Worm (Caenorhabditis elegans) whole organism, L4 larva: ENCODE data around the gene Y62H9A.11.

ENCODE experiments used
- F44E2.7 ChIP-seq: fragments of 200-800 bp; sonication (Bioruptor generic); IDR thresholded peaks from 2 replicates; pipeline ENCODE4 v2.1.2; 2022; ENCODE audit warnings: missing genetic modification characterization, missing compliant biosample characterization
- T20F7.1 ChIP-seq: fragments of 200-800 bp; sonication (Bioruptor generic); optimal IDR thresholded peaks from 2 replicates; lab custom pipeline; 2018; ENCODE audit warnings: mild to moderate bottlenecking, missing genetic modification characterization, missing compliant biosample characterization
- T26A8.4 ChIP-seq: fragments of 200-800 bp; sonication (Bioruptor generic); IDR thresholded peaks from 2 replicates; pipeline ENCODE4 v1.3.6; 2022; ENCODE audit warnings: missing genetic modification characterization, missing compliant biosample characterization
- Y5F2A.4 ChIP-seq: fragments of 200-800 bp; sonication (Bioruptor generic); optimal IDR thresholded peaks from 2 replicates; lab custom pipeline; 2018; ENCODE audit warnings: mild to moderate bottlenecking, missing genetic modification characterization, missing compliant biosample characterization
- aha-1 ChIP-seq: fragments of 150-350 bp; peaks from one replicate; lab custom pipeline; 2014; ENCODE audit warnings: missing biosample characterization, missing genetic modification characterization
- ama-1 ChIP-seq: fragments of 150-350 bp; optimal IDR thresholded peaks from 2 replicates; lab custom pipeline; 2014; ENCODE audit warnings: inconsistent platforms, mixed read lengths
- arid-1 ChIP-seq: fragments of 200-800 bp; sonication (Bioruptor generic); conservative IDR thresholded peaks from 2 replicates; pipeline ENCODE4 v1.3.6; 2022; ENCODE audit warnings: missing genetic modification reagents, missing genetic modification characterization, missing compliant biosample characterization
- ceh-32 ChIP-seq: sonication (generic microtip); optimal IDR thresholded peaks from 2 replicates; lab custom pipeline; 2016; ENCODE audit warnings: mild to moderate bottlenecking, missing genetic modification characterization, missing compliant biosample characterization; ENCODE audit not compliant: poor library complexity
- ceh-62 ChIP-seq: sonication (generic microtip); optimal IDR thresholded peaks from 2 replicates; lab custom pipeline; 2017; ENCODE audit warnings: missing biosample characterization, missing genetic modification characterization
- ces-1 ChIP-seq: fragments of 150-350 bp; sonication (generic microtip); optimal IDR thresholded peaks from 4 replicates; lab custom pipeline; 2014; ENCODE audit warnings: missing biosample characterization, missing genetic modification reagents, missing genetic modification characterization
- cey-2 ChIP-seq: sonication (generic microtip); optimal IDR thresholded peaks from 3 replicates; lab custom pipeline; 2017; ENCODE audit warnings: missing genetic modification characterization, mild to moderate bottlenecking, missing compliant biosample characterization, antibody characterized with exemption, borderline replicate concordance; ENCODE audit not compliant: insufficient read depth
- ctbp-1 ChIP-seq: fragments of 200-800 bp; sonication (Bioruptor generic); IDR thresholded peaks from 2 replicates; pipeline ENCODE4 v1.3.6; 2022; ENCODE audit warnings: missing genetic modification reagents, missing genetic modification characterization, missing compliant biosample characterization
- daf-12 ChIP-seq: fragments of 150-350 bp; optimal IDR thresholded peaks from 2 replicates; lab custom pipeline; 2014; ENCODE audit warnings: missing biosample characterization, missing genetic modification reagents, missing genetic modification characterization
- daf-16 ChIP-seq, 3 experiments: sonication (generic microtip); optimal IDR thresholded peaks; 2 replicates each; lab custom pipeline; 2016 to 2017; ENCODE audit warnings: missing genetic modification characterization in 3 of 3, missing genetic modification reagents in 3 of 3, mild to moderate bottlenecking in 2 of 3, missing compliant biosample characterization in 2 of 3, missing biosample characterization in 1 of 3, moderate library complexity in 1 of 3
- dmd-6 ChIP-seq: fragments of 200-800 bp; sonication (Bioruptor generic); IDR thresholded peaks from 2 replicates; pipeline ENCODE4 v1.3.6; 2022; ENCODE audit warnings: missing genetic modification reagents, missing genetic modification characterization, missing compliant biosample characterization
- dmd-9 ChIP-seq: fragments of 200-800 bp; sonication (Bioruptor generic); IDR thresholded peaks from 2 replicates; pipeline ENCODE4 v1.3.6; 2022; ENCODE audit warnings: missing genetic modification reagents, missing genetic modification characterization, missing compliant biosample characterization
- dpl-1 ChIP-seq: fragments of 150-350 bp; optimal IDR thresholded peaks from 2 replicates; lab custom pipeline; 2014; ENCODE audit warnings: missing biosample characterization, missing genetic modification reagents, missing genetic modification characterization
- egl-27 ChIP-seq: sonication (generic microtip); optimal IDR thresholded peaks from 3 replicates; lab custom pipeline; 2017; ENCODE audit warnings: missing biosample characterization, missing genetic modification reagents, missing genetic modification characterization
- fos-1 ChIP-seq: fragments of 150-350 bp; optimal IDR thresholded peaks from 2 replicates; lab custom pipeline; 2014; ENCODE audit warnings: missing biosample characterization, missing genetic modification characterization
- hif-1 ChIP-seq, 2 experiments: sonication (generic microtip); optimal IDR thresholded peaks; 2 replicates each; lab custom pipeline; 2016 to 2017; ENCODE audit warnings: missing compliant biosample characterization in 2 of 2, missing genetic modification characterization in 2 of 2, missing genetic modification reagents in 2 of 2, missing genotype in 2 of 2, mild to moderate bottlenecking in 1 of 2
- hmg-1.1 ChIP-seq: fragments of 200-800 bp; sonication (Bioruptor generic); IDR thresholded peaks from 2 replicates; pipeline ENCODE4 v1.3.6; 2022; ENCODE audit warnings: missing genetic modification reagents, missing genetic modification characterization, missing compliant biosample characterization
- lin-1 ChIP-seq: fragments of 200-800 bp; sonication (Bioruptor generic); IDR thresholded peaks from 2 replicates; pipeline ENCODE4 v1.3.6; 2022; ENCODE audit warnings: missing genetic modification reagents, missing genetic modification characterization, missing compliant biosample characterization
- lin-13 ChIP-seq: fragments of 150-350 bp; optimal IDR thresholded peaks from 2 replicates; lab custom pipeline; 2014; ENCODE audit warnings: missing biosample characterization, missing genetic modification reagents, missing genetic modification characterization
- lin-38 ChIP-seq: fragments of 200-800 bp; sonication (Bioruptor generic); IDR thresholded peaks from 2 replicates; pipeline ENCODE4 v1.3.6; 2022; ENCODE audit warnings: missing genetic modification reagents, missing genetic modification characterization, missing compliant biosample characterization
- lin-39 ChIP-seq: fragments of 150-350 bp; optimal IDR thresholded peaks from 2 replicates; lab custom pipeline; 2014; ENCODE audit warnings: missing biosample characterization, missing genetic modification reagents, missing genetic modification characterization
- lir-3 ChIP-seq: sonication (generic microtip); optimal IDR thresholded peaks from 2 replicates; lab custom pipeline; 2016; ENCODE audit warnings: mild to moderate bottlenecking, missing genetic modification characterization, missing compliant biosample characterization
- madf-9 ChIP-seq: fragments of 200-800 bp; sonication (Bioruptor generic); conservative IDR thresholded peaks from 2 replicates; pipeline ENCODE4 v1.3.6; 2022; ENCODE audit warnings: missing genetic modification reagents, missing genetic modification characterization, missing compliant biosample characterization
- mdl-1 ChIP-seq, 2 experiments: fragments of 150-350 bp in 1 of 2; sonication (generic microtip) in 1 of 2; optimal IDR thresholded peaks; 2 replicates each; lab custom pipeline; 2014 to 2017; ENCODE audit warnings: missing biosample characterization in 2 of 2, missing genetic modification characterization in 2 of 2
- mep-1 ChIP-seq: fragments of 150-350 bp; sonication (generic microtip); optimal IDR thresholded peaks from 3 replicates; lab custom pipeline; 2014; ENCODE audit warnings: missing biosample characterization, missing genetic modification characterization
- mes-2 ChIP-seq: sonication (generic microtip); optimal IDR thresholded peaks from 2 replicates; lab custom pipeline; 2016; ENCODE audit warnings: missing genotype, mild to moderate bottlenecking, missing genetic modification characterization, missing compliant biosample characterization; ENCODE audit not compliant: poor library complexity, severe bottlenecking
- mxl-2 ChIP-seq: fragments of 200-800 bp; sonication (Bioruptor generic); conservative IDR thresholded peaks from 2 replicates; pipeline ENCODE4 v1.3.6; 2022; ENCODE audit warnings: missing genetic modification reagents, missing genetic modification characterization, missing compliant biosample characterization
- nhr-11 ChIP-seq: fragments of 150-350 bp; optimal IDR thresholded peaks from 2 replicates; lab custom pipeline; 2014; ENCODE audit warnings: missing biosample characterization, missing genetic modification characterization
- nhr-25 ChIP-seq: sonication (generic microtip); optimal IDR thresholded peaks from 2 replicates; lab custom pipeline; 2017; ENCODE audit warnings: missing genetic modification characterization, mild to moderate bottlenecking, missing compliant biosample characterization, antibody characterized with exemption, moderate library complexity, borderline replicate concordance; ENCODE audit not compliant: insufficient read depth
- nhr-48 ChIP-seq: sonication (generic microtip); optimal IDR thresholded peaks from 2 replicates; lab custom pipeline; 2016; ENCODE audit warnings: mild to moderate bottlenecking, missing genetic modification characterization, missing compliant biosample characterization
- nhr-6 ChIP-seq: fragments of 150-350 bp; optimal IDR thresholded peaks from 2 replicates; lab custom pipeline; 2014; ENCODE audit warnings: missing biosample characterization, missing genetic modification characterization
- nhr-76 ChIP-seq: fragments of 150-350 bp; optimal IDR thresholded peaks from 2 replicates; lab custom pipeline; 2014; ENCODE audit warnings: missing biosample characterization, missing genetic modification characterization
- nhr-77 ChIP-seq: fragments of 150-350 bp; optimal IDR thresholded peaks from 2 replicates; lab custom pipeline; 2014; ENCODE audit warnings: missing biosample characterization, missing genetic modification characterization
- php-3 ChIP-seq: fragments of 200-800 bp; sonication (Bioruptor generic); IDR thresholded peaks from 2 replicates; pipeline ENCODE4 v1.3.6; 2022; ENCODE audit warnings: missing genetic modification reagents, missing genetic modification characterization, missing compliant biosample characterization
- pqm-1 ChIP-seq: sonication (generic microtip); optimal IDR thresholded peaks from 2 replicates; lab custom pipeline; 2017; ENCODE audit warnings: missing biosample characterization, missing genetic modification characterization
- snpc-1.2 ChIP-seq: fragments of 200-800 bp; sonication (Bioruptor generic); IDR thresholded peaks from 2 replicates; pipeline ENCODE4 v1.3.6; 2022; ENCODE audit warnings: missing genetic modification reagents, missing genetic modification characterization, missing compliant biosample characterization
- unc-39 ChIP-seq: sonication (generic microtip); optimal IDR thresholded peaks from 2 replicates; lab custom pipeline; 2017; ENCODE audit warnings: missing biosample characterization, missing genetic modification characterization

Y62H9A.11 gene

DNA sequence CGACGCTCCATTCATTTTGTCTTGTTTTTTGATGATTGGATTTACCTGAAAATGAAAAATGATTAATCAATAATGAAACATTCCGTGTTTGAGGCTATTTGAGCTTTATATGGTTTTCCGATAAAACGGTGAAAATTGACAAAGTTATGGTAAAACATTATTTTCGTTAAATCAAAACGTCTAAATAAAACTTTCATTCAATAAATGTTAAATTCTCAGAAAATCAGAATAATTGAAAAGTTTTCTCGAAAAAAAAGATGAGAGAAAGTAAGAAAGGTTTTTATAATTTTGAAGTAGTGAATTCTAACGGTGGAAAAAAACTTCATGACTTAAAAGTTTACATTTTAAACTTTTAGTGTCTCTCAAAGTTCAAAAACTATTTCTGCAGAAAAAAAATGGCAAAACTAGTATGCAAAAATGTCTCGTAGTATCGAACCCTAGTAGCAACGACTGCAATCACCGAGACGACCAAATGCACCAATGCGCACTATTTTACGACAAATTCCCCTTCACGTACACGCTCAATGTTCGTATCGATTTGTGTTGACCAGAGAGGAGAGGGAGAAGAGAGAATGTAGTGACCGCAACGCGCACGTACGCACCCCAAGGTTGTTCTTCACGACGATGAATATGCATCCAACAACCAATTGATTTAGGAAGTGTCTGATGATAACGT lies 39.8 kb upstream of the Y62H9A.11 start, which contains the start of gene nfya-1 (continued):
- TF ChIP-seq dmd-6 (GFP tag; lab: Robert Waterston, UW) (peak; percentile 31; the same call in 1 of the 2 replicates), nhr-11 (tag; lab: Kevin White, UChicago) (peak; percentile 13), cey-2 (tag; lab: Kevin White, UChicago) (no peak), dpl-1 (GFP tag; lab: Kevin White, UChicago) (peak; percentile 28), ces-1 (GFP tag; lab: Kevin White, UChicago) (no peak)

ce11 chrX:11941951-11942350 lies 34.8 kb upstream of the Y62H9A.11 start, which contains the start of gene F55G7.3:
Gene F55G7.3, minus strand, starts transcription at chrX:11942051.
- TF ChIP-seq aha-1 (tag; lab: Kevin White, UChicago) (peak; percentile 46), fos-1 (tag; lab: Kevin White, UChicago) (no peak)
- TF ChIP-seq, all 104 proteins: peak for 1

ce11 chrX:11938826-11939225 lies 31.7 kb upstream of the Y62H9A.11 start, which contains the start of gene F55G7.5:
Gene F55G7.5, minus strand, starts transcription at chrX:11938926.
- TF ChIP-seq pqm-1 (tag; lab: Kevin White, UChicago): no peak
- TF ChIP-seq dmd-9 (GFP tag; lab: Robert Waterston, UW): no peak

ce11 chrX:11937343-11937935 lies 30.3 kb upstream of the Y62H9A.11 start:
- peak; percentile 99 for TF ChIP-seq hmg-1.1 (GFP tag; lab: Robert Waterston, UW)
- TF ChIP-seq hif-1 (tag; optimal IDR thresholded peaks at IDR 0.05; lab: Kevin White, UChicago): peak; percentile 82 to 92
- TF ChIP-seq nhr-76 (tag; lab: Kevin White, UChicago): peak; percentile 82
- TF ChIP-seq arid-1 (GFP tag; lab: Robert Waterston, UW): peak; percentile 66
- TF ChIP-seq T26A8.4: peak; percentile 99
- peak; percentile 88 for TF ChIP-seq ceh-32 (tag; lab: Kevin White, UChicago)
- no peak for TF ChIP-seq ama-1 (lab: Kevin White, UChicago)
- TF ChIP-seq nhr-11 (tag; lab: Kevin White, UChicago): peak; percentile 99
- no peak for TF ChIP-seq daf-12 (tag; lab: Kevin White, UChicago)
- peak; percentile 92 for TF ChIP-seq unc-39 (tag; lab: Kevin White, UChicago)
- TF ChIP-seq php-3: peak; percentile 96
- no peak; the same call in 1 of the 2 replicates for TF ChIP-seq snpc-1.2 (GFP tag; lab: Robert Waterston, UW)
- TF ChIP-seq lin-13: peak; percentile 98
- peak; percentile 84 for TF ChIP-seq mxl-2 (GFP tag; lab: Robert Waterston, UW)
- TF ChIP-seq nhr-48 (tag; lab: Kevin White, UChicago): peak; percentile 98
- peak; percentile 52 for TF ChIP-seq egl-27 (tag; lab: Kevin White, UChicago)
- peak; percentile 95 for TF ChIP-seq lin-1 (GFP tag; lab: Robert Waterston, UW)
- TF ChIP-seq dmd-6 (GFP tag; lab: Robert Waterston, UW): peak; percentile 97
- TF ChIP-seq lin-38 (GFP tag; lab: Robert Waterston, UW): peak; percentile 88
- TF ChIP-seq mdl-1 (tag; optimal IDR thresholded peaks at IDR 0.05; lab: Kevin White, UChicago): peak; percentile 90 to 92
- TF ChIP-seq F44E2.7 (GFP tag; lab: Robert Waterston, UW): 0 out of 2 replicates have a peak, but pooled peaks have one; percentile 23
- TF ChIP-seq T20F7.1 (GFP tag; lab: Kevin White, UChicago): peak; percentile 91
- TF ChIP-seq ceh-62 (tag; lab: Kevin White, UChicago): no peak
- TF ChIP-seq daf-16 (GFP tag; optimal IDR thresholded peaks at IDR 0.05; lab: Kevin White, UChicago): peak; percentile 96 to 98
- TF ChIP-seq daf-16 (tag; optimal IDR thresholded peaks at IDR 0.05; lab: Kevin White, UChicago): peak; percentile 93
- TF ChIP-seq lir-3 (tag; lab: Kevin White, UChicago): peak; percentile 90
- peak; percentile 97 for TF ChIP-seq nhr-25 (tag; lab: Kevin White, UChicago)
- TF ChIP-seq fos-1 (tag; lab: Kevin White, UChicago): peak; percentile 85
- peak; percentile 97 for TF ChIP-seq madf-9 (GFP tag; lab: Robert Waterston, UW)
- peak; percentile 98 for TF ChIP-seq nhr-6 (tag; lab: Kevin White, UChicago)
- TF ChIP-seq mep-1 (tag; lab: Kevin White, UChicago): peak; percentile 100
- TF ChIP-seq nhr-77 (tag; lab: Kevin White, UChicago): peak; percentile 100
- peak; percentile 98 for TF ChIP-seq ctbp-1 (GFP tag; lab: Robert Waterston, UW)
- TF ChIP-seq lin-39 (tag; lab: Kevin White, UChicago): peak; percentile 86
- TF ChIP-seq Y5F2A.4 (GFP tag; lab: Kevin White, UChicago): peak; percentile 91
- TF ChIP-seq mes-2 (tag; lab: Kevin White, UChicago): peak; percentile 99
